Fruit fly (Drosophila melanogaster) whole organism, embryonic: ENCODE data around the gene CG8460.

Source experiments
- Bgb ChIP-seq: fragments of 200-800 bp; sonication (Bioruptor generic); IDR thresholded peaks from 2 replicates; pipeline ENCODE4 v1.3.6; 2022; ENCODE audit warnings: missing biosample characterization, missing genetic modification characterization; ENCODE audit not compliant: partially characterized antibody
- CG10267 ChIP-seq: fragments of 200-800 bp; sonication (Bioruptor generic); optimal IDR thresholded peaks from 2 replicates; lab custom pipeline; 2018; ENCODE audit warnings: missing biosample characterization, mild to moderate bottlenecking, missing genetic modification characterization, moderate library complexity
- CG10431 ChIP-seq: fragments of 200-800 bp; sonication (Bioruptor generic); optimal IDR thresholded peaks from 3 replicates; lab custom pipeline; 2018; ENCODE audit warnings: missing biosample characterization, mild to moderate bottlenecking, missing genetic modification characterization
- CG13424 ChIP-seq: fragments of 200-800 bp; sonication (Bioruptor generic); optimal IDR thresholded peaks from 2 replicates; lab custom pipeline; 2019; ENCODE audit warnings: missing biosample characterization, mild to moderate bottlenecking, missing genetic modification characterization, moderate library complexity
- CG16779 ChIP-seq: fragments of 200-800 bp; sonication (Bioruptor generic); IDR thresholded peaks from 2 replicates; pipeline ENCODE4 v1.3.6; 2022; ENCODE audit warnings: missing biosample characterization, missing genetic modification characterization
- CG16813 ChIP-seq: fragments of 200-800 bp; sonication (Bioruptor generic); IDR thresholded peaks from 3 replicates; pipeline ENCODE4 v1.3.6; 2022; ENCODE audit warnings: missing biosample characterization, missing genetic modification characterization; ENCODE audit not compliant: partially characterized antibody
- CG1832 ChIP-seq: fragments of 200-800 bp; sonication (Bioruptor generic); optimal IDR thresholded peaks from 2 replicates; lab custom pipeline; 2017; ENCODE audit warnings: missing biosample characterization, mild to moderate bottlenecking, missing genetic modification characterization, inconsistent platforms
- CG2678 ChIP-seq: fragments of 200-800 bp; sonication (Bioruptor generic); optimal IDR thresholded peaks from 3 replicates; lab custom pipeline; 2019; ENCODE audit warnings: missing biosample characterization, mild to moderate bottlenecking, missing genetic modification characterization, moderate library complexity
- CG3847 ChIP-seq: fragments of 200-800 bp; sonication (Bioruptor generic); IDR thresholded peaks from 2 replicates; pipeline ENCODE4 v1.3.6; 2022; ENCODE audit warnings: missing biosample characterization, missing genetic modification characterization
- CG4404 ChIP-seq: fragments of 200-800 bp; sonication (Bioruptor generic); IDR thresholded peaks from 2 replicates; pipeline ENCODE4 v1.3.6; 2022; ENCODE audit warnings: missing biosample characterization, missing genetic modification characterization
- CG4820 ChIP-seq: fragments of 200-800 bp; sonication (Bioruptor generic); optimal IDR thresholded peaks from 3 replicates; lab custom pipeline; 2016; ENCODE audit warnings: missing biosample characterization, missing genetic modification characterization
- CG5180 ChIP-seq: fragments of 200-800 bp; sonication (Bioruptor generic); optimal IDR thresholded peaks from 3 replicates; lab custom pipeline; 2017; ENCODE audit warnings: missing biosample characterization, missing genetic modification characterization, mild to moderate bottlenecking, moderate library complexity, missing genetic modification reagents
- CG7963 ChIP-seq: fragments of 200-800 bp; sonication (Bioruptor generic); IDR thresholded peaks from 3 replicates; pipeline ENCODE4 v1.3.6; 2022; ENCODE audit warnings: missing biosample characterization, missing genetic modification characterization; ENCODE audit not compliant: partially characterized antibody
- CG8290 ChIP-seq, 3 experiments: fragments of 200-800 bp; sonication (Bioruptor generic); optimal IDR thresholded peaks; 2 replicates each; lab custom pipeline; 2016 to 2019; ENCODE audit warnings: missing biosample characterization in 3 of 3, missing genetic modification characterization in 3 of 3, mild to moderate bottlenecking in 2 of 3, moderate library complexity in 1 of 3
- CG8478 ChIP-seq: fragments of >200 bp; optimal IDR thresholded peaks from 2 replicates; lab custom pipeline; 2018
- CG9817 ChIP-seq: fragments of 200-800 bp; sonication (Bioruptor generic); optimal IDR thresholded peaks from 2 replicates; lab custom pipeline; 2018; ENCODE audit warnings: missing biosample characterization, mild to moderate bottlenecking, missing genetic modification characterization, moderate library complexity
- CkIIα-i1 ChIP-seq: fragments of 200-800 bp; sonication (Bioruptor generic); IDR thresholded peaks from 2 replicates; pipeline ENCODE4 v1.3.6; 2022; ENCODE audit warnings: missing biosample characterization, missing genetic modification characterization
- CoRest ChIP-seq: fragments of 200-800 bp; sonication (Bioruptor generic); optimal IDR thresholded peaks from 3 replicates; lab custom pipeline; 2018; ENCODE audit warnings: missing biosample characterization, mild to moderate bottlenecking, missing genetic modification characterization, moderate library complexity
- D ChIP-seq, 2 experiments: fragments of 200-800 bp in 1 of 2; fragments of >200 bp in 1 of 2; sonication (Bioruptor generic) in 1 of 2; optimal IDR thresholded peaks; 2 replicates in 1 of 2; 3 replicates in 1 of 2; lab custom pipeline; 2017; ENCODE audit warnings: mild to moderate bottlenecking in 1 of 2, missing biosample characterization in 1 of 2, missing genetic modification characterization in 1 of 2, missing genetic modification reagents in 1 of 2
- Fer1 ChIP-seq: fragments of 200-800 bp; sonication (Bioruptor generic); optimal IDR thresholded peaks from 2 replicates; lab custom pipeline; 2017; ENCODE audit warnings: missing biosample characterization, mild to moderate bottlenecking, missing genetic modification characterization
- GATAe ChIP-seq: fragments of 200-800 bp; sonication (Bioruptor generic); conservative IDR thresholded peaks from 2 replicates; pipeline ENCODE4 v1.3.6; 2022; ENCODE audit warnings: missing biosample characterization, missing genetic modification characterization
- Gsc ChIP-seq: fragments of 200-800 bp; sonication (Bioruptor generic); IDR thresholded peaks from 2 replicates; pipeline ENCODE4 v1.3.6; 2022; ENCODE audit warnings: missing biosample characterization, missing genetic modification characterization
- H2.0 ChIP-seq: fragments of 200-800 bp; sonication (Bioruptor generic); IDR thresholded peaks from 2 replicates; pipeline ENCODE4 v1.3.6; 2022; ENCODE audit warnings: missing biosample characterization, missing genetic modification characterization
- MTF-1 ChIP-seq: fragments of 200-800 bp; sonication (Bioruptor generic); optimal IDR thresholded peaks from 2 replicates; lab custom pipeline; 2018; ENCODE audit warnings: missing biosample characterization, mild to moderate bottlenecking, missing genetic modification characterization, borderline replicate concordance
- Mad ChIP-seq: fragments of 200-800 bp; sonication (Bioruptor generic); optimal IDR thresholded peaks from 2 replicates; lab custom pipeline; 2016; ENCODE audit warnings: missing biosample characterization, missing genetic modification characterization
- Nf-YC ChIP-seq: fragments of 200-800 bp; optimal IDR thresholded peaks from 3 replicates; lab custom pipeline; 2019; ENCODE audit warnings: missing biosample characterization, mild to moderate bottlenecking, missing genetic modification characterization, moderate library complexity
- Sry-β ChIP-seq: fragments of 200-800 bp; sonication (Bioruptor generic); optimal IDR thresholded peaks from 2 replicates; lab custom pipeline; 2018; ENCODE audit warnings: missing biosample characterization, mild to moderate bottlenecking, missing genetic modification characterization, moderate library complexity
- Trl ChIP-seq, 3 experiments: fragments of >200 bp in 2 of 3; fragments of 200-800 bp in 1 of 3; sonication (Bioruptor generic) in 1 of 3; optimal IDR thresholded peaks; 2 replicates in 1 of 3; 3 replicates in 2 of 3; lab custom pipeline; 2016 to 2017; ENCODE audit warnings: missing biosample characterization in 1 of 3, missing genetic modification characterization in 1 of 3
- ato ChIP-seq: fragments of 200-800 bp; sonication (Bioruptor generic); IDR thresholded peaks from 2 replicates; pipeline ENCODE4 v1.3.6; 2022; ENCODE audit warnings: missing biosample characterization, missing genetic modification characterization; ENCODE audit not compliant: partially characterized antibody
- bab2 ChIP-seq: fragments of 200-800 bp; sonication (Bioruptor generic); optimal IDR thresholded peaks from 2 replicates; lab custom pipeline; 2016; ENCODE audit warnings: missing biosample characterization, missing genetic modification characterization
- bcd ChIP-seq: fragments of 200-800 bp; sonication (Bioruptor generic); optimal IDR thresholded peaks from 2 replicates; lab custom pipeline; 2017; ENCODE audit warnings: missing biosample characterization, mild to moderate bottlenecking, missing genetic modification characterization
- br ChIP-seq: fragments of >200 bp; optimal IDR thresholded peaks from 2 replicates; lab custom pipeline; 2017
- chinmo ChIP-seq: fragments of 200-800 bp; sonication (Bioruptor generic); IDR thresholded peaks from 4 replicates; pipeline ENCODE4 v1.3.6; 2022; ENCODE audit warnings: missing biosample characterization, missing genetic modification characterization; ENCODE audit not compliant: partially characterized antibody
- crp ChIP-seq, 2 experiments: fragments of 200-800 bp; sonication (Bioruptor generic); optimal IDR thresholded peaks; 2 replicates in 1 of 2; 3 replicates in 1 of 2; lab custom pipeline; 2017; ENCODE audit warnings: missing biosample characterization in 2 of 2, missing genetic modification characterization in 2 of 2, mild to moderate bottlenecking in 1 of 2, moderate library complexity in 1 of 2
- emc ChIP-seq: fragments of 200-800 bp; sonication (Bioruptor generic); optimal IDR thresholded peaks from 2 replicates; lab custom pipeline; 2016; ENCODE audit warnings: missing biosample characterization, missing genetic modification characterization
- fd3F ChIP-seq: fragments of 200-800 bp; sonication (Bioruptor generic); optimal IDR thresholded peaks from 2 replicates; lab custom pipeline; 2018; ENCODE audit warnings: missing biosample characterization, mild to moderate bottlenecking, missing genetic modification characterization, moderate library complexity
- her ChIP-seq: fragments of 200-800 bp; sonication (Bioruptor generic); optimal IDR thresholded peaks from 2 replicates; lab custom pipeline; 2016; ENCODE audit warnings: missing biosample characterization, missing genetic modification characterization
- hkb ChIP-seq, 2 experiments: fragments of 200-800 bp in 1 of 2; fragments of >200 bp in 1 of 2; sonication (Bioruptor generic) in 1 of 2; IDR thresholded peaks in 1 of 2; optimal IDR thresholded peaks in 1 of 2; 2 replicates each; pipeline versions ENCODE4 v1.3.6 to Lab custom; 2017 to 2022; ENCODE audit warnings: missing biosample characterization in 1 of 2, missing genetic modification characterization in 1 of 2
- knrl ChIP-seq: fragments of 200-800 bp; sonication (Bioruptor generic); IDR thresholded peaks from 3 replicates; pipeline ENCODE4 v1.3.6; 2022; ENCODE audit warnings: missing biosample characterization, missing genetic modification characterization; ENCODE audit not compliant: partially characterized antibody
- row ChIP-seq: fragments of 200-800 bp; sonication (Bioruptor generic); IDR thresholded peaks from 3 replicates; pipeline ENCODE4 v1.3.6; 2022; ENCODE audit warnings: missing biosample characterization, missing genetic modification characterization
- sna ChIP-seq: fragments of 200-800 bp; sonication (Bioruptor generic); IDR thresholded peaks from 2 replicates; pipeline ENCODE4 v1.3.6; 2022; ENCODE audit warnings: missing biosample characterization, missing genetic modification characterization; ENCODE audit not compliant: partially characterized antibody
- ssp ChIP-seq: fragments of 200-800 bp; sonication (Bioruptor generic); IDR thresholded peaks from 2 replicates; pipeline ENCODE4 v1.3.6; 2022; ENCODE audit warnings: missing biosample characterization, missing genetic modification characterization
- stc ChIP-seq: fragments of 200-800 bp; sonication (Bioruptor generic); IDR thresholded peaks from 2 replicates; pipeline ENCODE4 v1.3.6; 2022; ENCODE audit warnings: missing biosample characterization, missing genetic modification characterization
- toy ChIP-seq: fragments of 200-800 bp; sonication (Bioruptor generic); IDR thresholded peaks from 2 replicates; pipeline ENCODE4 v1.3.6; 2022; ENCODE audit warnings: missing biosample characterization, missing genetic modification characterization
- vnd ChIP-seq: fragments of 200-800 bp; sonication (Bioruptor generic); IDR thresholded peaks from 3 replicates; pipeline ENCODE4 v1.3.6; 2022; ENCODE audit warnings: missing biosample characterization, missing genetic modification characterization; ENCODE audit not compliant: partially characterized antibody
- z ChIP-seq: fragments of 200-800 bp; sonication (Bioruptor generic); IDR thresholded peaks from 3 replicates; pipeline ENCODE4 v1.3.6; 2022; ENCODE audit warnings: missing biosample characterization, missing genetic modification characterization
- zen ChIP-seq: fragments of 200-800 bp; sonication (Bioruptor generic); optimal IDR thresholded peaks from 3 replicates; lab custom pipeline; 2018; ENCODE audit warnings: missing biosample characterization, mild to moderate bottlenecking, missing genetic modification characterization, moderate library complexity
- zfh2 ChIP-seq: fragments of 200-800 bp; sonication (Bioruptor generic); optimal IDR thresholded peaks from 2 replicates; lab custom pipeline; 2016; ENCODE audit warnings: missing biosample characterization, missing genetic modification characterization

Gene CG8460

dm6 chr2L:8211070-8211469 is 14.1 kb downstream of the CG8460 start, which contains the start of gene Ssb-c31a (continued):
- TF ChIP-seq CG7963: no peak
- TF ChIP-seq her (GFP tag; lab: Kevin White, UChicago): peak; percentile 5
- peak; percentile 82 for TF ChIP-seq knrl (GFP tag; lab: Robert Waterston, UW)
- no peak for TF ChIP-seq stc (GFP tag; lab: Robert Waterston, UW)
- TF ChIP-seq H2.0 (GFP tag; lab: Robert Waterston, UW): no peak
- no peak for TF ChIP-seq ssp (GFP tag; lab: Robert Waterston, UW)
- TF ChIP-seq bcd: peak; percentile 55
- TF ChIP-seq Fer1 (GFP tag; lab: Kevin White, UChicago): peak; percentile 58
- TF ChIP-seq CG8478 (lab: Kevin White, UChicago): no peak
- peak; percentile 85 for TF ChIP-seq row
- peak; percentile 48 for TF ChIP-seq CG9817
- TF ChIP-seq sna (GFP tag; lab: Robert Waterston, UW): peak; percentile 63; the same call in 1 of the 2 replicates
- TF ChIP-seq Gsc (GFP tag; lab: Robert Waterston, UW): no peak
- TF ChIP-seq CG2678 (tag; lab: Kevin White, UChicago): peak; percentile 53
- TF ChIP-seq D (optimal IDR thresholded peaks at IDR 0.05; lab: Kevin White, UChicago): no peak
- TF ChIP-seq D (GFP tag; optimal IDR thresholded peaks at IDR 0.05; lab: Kevin White, UChicago): no peak
- no peak for TF ChIP-seq Trl (optimal IDR thresholded peaks at IDR 0.05; lab: Kevin White, UChicago)
- peak; percentile 63 for TF ChIP-seq Trl (GFP tag; optimal IDR thresholded peaks at IDR 0.05; lab: Kevin White, UChicago)
- TF ChIP-seq CG10267 (tag; lab: Kevin White, UChicago): peak; percentile 99
- TF ChIP-seq CG16813 (GFP tag; lab: Robert Waterston, UW): peak; percentile 79
- TF ChIP-seq vnd (GFP tag; lab: Robert Waterston, UW): peak; percentile 70
- TF ChIP-seq CG4820 (GFP tag; lab: Kevin White, UChicago): peak; percentile 15
- TF ChIP-seq CG5180: no peak
- TF ChIP-seq GATAe (GFP tag; lab: Robert Waterston, UW): peak; percentile 68
- TF ChIP-seq ato (GFP tag; lab: Robert Waterston, UW): no peak
- TF ChIP-seq toy (GFP tag; lab: Robert Waterston, UW): no peak
- peak; percentile 52 for TF ChIP-seq CG13424
- no peak for TF ChIP-seq MTF-1 (GFP tag; lab: Kevin White, UChicago)
- peak; percentile 58 for TF ChIP-seq Mad (GFP tag; lab: Kevin White, UChicago)
- TF ChIP-seq crp (GFP tag; optimal IDR thresholded peaks at IDR 0.05; lab: Kevin White, UChicago): peak in 1 of 2 experiments; percentile 60
- no peak for TF ChIP-seq CkIIα-i1 (GFP tag; lab: Robert Waterston, UW)
- TF ChIP-seq z: no peak
- TF ChIP-seq br (lab: Kevin White, UChicago): no peak
- peak; percentile 68 for TF ChIP-seq zfh2 (GFP tag; lab: Kevin White, UChicago)
- TF ChIP-seq Bgb (GFP tag; lab: Robert Waterston, UW): peak; percentile 66
- TF ChIP-seq CG10431: peak; percentile 6
- no peak for TF ChIP-seq fd3F (GFP tag; lab: Kevin White, UChicago)
- no peak for TF ChIP-seq Sry-β (GFP tag; lab: Kevin White, UChicago)
- no peak for TF ChIP-seq CG1832
- TF ChIP-seq chinmo (GFP tag; lab: Robert Waterston, UW): 0 out of 4 replicates have a peak, but pooled peaks have one; percentile 47
- TF ChIP-seq bab2 (GFP tag; lab: Kevin White, UChicago): peak; percentile 33
- peak; percentile 44 for TF ChIP-seq zen (tag; lab: Kevin White, UChicago)
- TF ChIP-seq CoRest (tag; lab: Kevin White, UChicago): peak; percentile 60
- peak; percentile 81 for TF ChIP-seq CG3847 (GFP tag; lab: Robert Waterston, UW)
- TF ChIP-seq hkb (optimal IDR thresholded peaks at IDR 0.05; lab: Kevin White, UChicago): no peak
- 0 out of 2 replicates have a peak, but pooled peaks have one; percentile 34 for TF ChIP-seq hkb (GFP tag; IDR thresholded peaks at IDR 0.05; lab: Robert Waterston, UW)
- TF ChIP-seq emc (GFP tag; lab: Kevin White, UChicago): peak; percentile 33
- TF ChIP-seq CG4404 (GFP tag; lab: Robert Waterston, UW): no peak
- peak; percentile 57 for TF ChIP-seq Nf-YC (tag; lab: Kevin White, UChicago)
- no peak for TF ChIP-seq CG16779 (GFP tag; lab: Robert Waterston, UW)
- TF ChIP-seq CG8290 (GFP tag; optimal IDR thresholded peaks at IDR 0.05; lab: Kevin White, UChicago): peak; percentile 71
- peak; percentile 54 to 61 for TF ChIP-seq CG8290 (tag; optimal IDR thresholded peaks at IDR 0.05; lab: Kevin White, UChicago)
